Worm (Caenorhabditis elegans): ENCODE results near the gene unc-98.

unc-98 gene

DNA sequence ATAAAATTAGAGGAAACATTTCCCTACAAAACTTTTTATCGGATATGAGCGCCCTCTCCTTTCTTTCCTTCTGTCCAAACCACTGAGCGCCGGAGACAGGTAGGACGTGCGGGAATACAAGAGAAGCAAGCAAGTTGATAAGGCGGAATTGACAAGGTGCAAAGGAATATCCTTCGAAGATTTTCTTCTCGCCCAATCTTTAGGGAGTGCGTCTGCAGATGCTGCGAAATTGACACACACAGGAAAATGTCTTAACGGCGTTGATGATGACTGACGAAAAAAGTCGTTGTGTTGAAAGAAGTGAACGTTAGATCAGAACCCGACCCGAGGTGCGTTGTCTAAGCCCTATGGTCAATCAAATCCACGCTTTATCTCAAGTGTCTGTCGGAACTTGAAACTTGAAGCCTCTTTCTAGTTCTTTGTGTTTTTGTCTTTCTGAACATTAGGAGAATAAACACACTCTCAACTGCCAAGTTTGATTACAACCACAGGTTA is 14.4 kb upstream of the unc-98 start:
- TF ChIP-seq blmp-1 (tag; optimal IDR thresholded peaks at IDR 0.05) = peak; percentile 69
- no peak for TF ChIP-seq hlh-17 (GFP tag; optimal IDR thresholded peaks at IDR 0.05; ENCODE audit: borderline replicate concordance)
- peak in 1 of 6 experiments; percentile 22 for TF ChIP-seq elt-3 (tag; optimal IDR thresholded peaks at IDR 0.05)

DNA sequence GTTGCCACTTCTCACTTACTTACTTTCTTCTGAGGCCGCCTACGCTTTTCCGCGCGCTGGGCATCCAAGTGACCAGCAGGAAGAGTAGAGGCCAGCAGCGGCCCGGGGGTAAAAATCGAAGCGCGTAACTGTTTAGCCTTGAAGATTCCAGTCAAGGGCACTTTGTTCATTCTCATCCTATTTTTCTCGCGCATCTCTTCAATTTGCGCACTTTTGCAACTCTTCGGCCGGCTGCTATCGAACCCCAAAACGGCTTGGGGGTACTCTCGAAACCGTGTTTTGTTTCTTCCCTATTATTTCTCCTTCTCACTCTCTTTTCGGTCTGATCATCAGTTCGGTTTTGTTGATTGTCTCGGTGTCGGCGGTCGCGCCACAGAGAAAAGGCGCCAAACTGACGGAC is 13.2 kb upstream of the unc-98 start:
- TF ChIP-seq elt-2 (tag; optimal IDR thresholded peaks at IDR 0.05) = no peak
- peak; percentile 68 for TF ChIP-seq blmp-1 (tag; optimal IDR thresholded peaks at IDR 0.05)
- peak; percentile 6 for TF ChIP-seq nhr-90 (tag; optimal IDR thresholded peaks at IDR 0.05; ENCODE audit: poor library complexity)
- TF ChIP-seq nhr-71 (tag; optimal IDR thresholded peaks at IDR 0.05) = peak; percentile 56
- TF ChIP-seq xbp-1 (tag; optimal IDR thresholded peaks at IDR 0.05) = no peak
- peak; percentile 2 for TF ChIP-seq skn-1 (tag; optimal IDR thresholded peaks at IDR 0.05)
- peak; percentile 65 for TF ChIP-seq lin-14 (GFP tag; optimal IDR thresholded peaks at IDR 0.05)
- TF ChIP-seq nhr-85 (tag) = peak; percentile 88
- TF ChIP-seq elt-3 (tag; optimal IDR thresholded peaks at IDR 0.05) = peak in 1 of 6 experiments; percentile 12
- peak; percentile 39 for TF ChIP-seq mep-1 (tag; optimal IDR thresholded peaks at IDR 0.05)
- TF ChIP-seq snu-23 (GFP tag; optimal IDR thresholded peaks at IDR 0.05) = peak; percentile 23
- no peak for TF ChIP-seq lir-3 (tag; optimal IDR thresholded peaks at IDR 0.05; ENCODE audit: poor library complexity)
- TF ChIP-seq nhr-20 (tag; optimal IDR thresholded peaks at IDR 0.05) = peak; percentile 54
- TF ChIP-seq swsn-7 (tag; optimal IDR thresholded peaks at IDR 0.05) = no peak
- peak; percentile 6 for TF ChIP-seq nhr-47 (tag; optimal IDR thresholded peaks at IDR 0.05)

DNA sequence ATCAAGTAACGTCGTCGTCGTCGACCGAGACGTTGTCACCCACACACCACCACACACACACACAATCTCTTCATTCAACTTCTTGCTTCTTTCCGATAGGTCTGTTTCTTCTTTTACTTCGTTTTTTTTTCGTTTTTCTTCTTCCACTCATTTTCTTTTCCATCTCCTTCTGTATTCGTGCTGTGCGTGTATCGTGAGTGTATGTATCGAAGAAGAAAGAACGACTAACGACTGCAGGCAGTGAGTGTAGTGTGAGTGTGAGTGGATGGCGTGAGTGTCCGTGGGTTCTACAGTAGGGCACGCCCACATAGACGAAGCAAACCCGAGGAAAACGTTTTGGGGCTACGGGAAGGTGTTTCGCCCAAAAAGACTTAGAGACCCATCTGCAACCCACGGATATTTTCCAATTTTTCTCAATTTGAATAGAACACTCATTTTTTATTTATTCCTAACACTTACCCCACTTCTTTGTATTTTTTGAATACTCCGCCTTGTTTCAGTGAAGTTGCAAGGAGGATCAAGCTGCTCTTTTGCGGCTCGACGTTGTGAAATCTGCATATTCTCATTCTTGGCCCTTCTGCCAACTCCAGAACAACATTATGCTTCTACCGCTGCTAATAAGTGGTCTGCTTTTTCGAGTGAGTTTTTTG is 12.3 kb upstream of the unc-98 start, which contains the start of gene adt-2:
adt-2 (plus strand) TSS at position 600 of the 650 bp plus-strand sequence.
- TF ChIP-seq fkh-8 (tag; optimal IDR thresholded peaks at IDR 0.05) (no peak), nhr-90 (tag; optimal IDR thresholded peaks at IDR 0.05; ENCODE audit: poor library complexity) (peak; percentile 32), lir-3 (tag; optimal IDR thresholded peaks at IDR 0.05; ENCODE audit: poor library complexity) (no peak), elt-2 (tag; optimal IDR thresholded peaks at IDR 0.05) (no peak), dsc-1 (tag; optimal IDR thresholded peaks at IDR 0.05) (no peak), isw-1 (GFP tag; IDR thresholded peaks at IDR 0.05) (no peak), pqm-1 (tag; optimal IDR thresholded peaks at IDR 0.05) (no peak), ceh-82 (tag; optimal IDR thresholded peaks at IDR 0.05) (no peak), lin-35 (GFP tag; optimal IDR thresholded peaks at IDR 0.05) (peak in 1 of 2 experiments; percentile 51), jun-1 (tag; optimal IDR thresholded peaks at IDR 0.05) (no peak), nhr-20 (tag; optimal IDR thresholded peaks at IDR 0.05) (peak; percentile 43), unc-130 (tag; optimal IDR thresholded peaks at IDR 0.05) (no peak), efl-3 (GFP tag; optimal IDR thresholded peaks at IDR 0.05) (no peak), hlh-17 (GFP tag; optimal IDR thresholded peaks at IDR 0.05; ENCODE audit: borderline replicate concordance) (no peak), efl-1 (optimal IDR thresholded peaks at IDR 0.05) (no peak), efl-1 (GFP tag; optimal IDR thresholded peaks at IDR 0.05 in 1 of 2) (peak in 1 of 2 experiments; percentile 42), snu-23 (GFP tag; optimal IDR thresholded peaks at IDR 0.05) (peak; percentile 69), nhr-28 (tag; optimal IDR thresholded peaks at IDR 0.05) (no peak), vab-15 (tag; optimal IDR thresholded peaks at IDR 0.05) (no peak), Y116A8C.19 (tag; optimal IDR thresholded peaks at IDR 0.05; ENCODE audit: borderline replicate concordance) (no peak), nhr-77 (tag; optimal IDR thresholded peaks at IDR 0.05) (no peak), ces-1 (GFP tag; optimal IDR thresholded peaks at IDR 0.05) (no peak), pax-3 (tag; optimal IDR thresholded peaks at IDR 0.05) (no peak), sox-4 (tag; optimal IDR thresholded peaks at IDR 0.05) (no peak), unc-98 (GFP tag; IDR thresholded peaks at IDR 0.05) (no peak), nhr-71 (tag; optimal IDR thresholded peaks at IDR 0.05) (peak; percentile 31), lin-39 (tag; optimal IDR thresholded peaks at IDR 0.05) (no peak), ceh-63 (GFP tag; optimal IDR thresholded peaks at IDR 0.05) (no peak), elt-3 (tag; optimal IDR thresholded peaks at IDR 0.05) (peak in 5 of 6 experiments; percentile 6 to 74 (median 54)), hpl-2 (GFP tag; optimal IDR thresholded peaks at IDR 0.05) (no peak), swsn-7 (tag; optimal IDR thresholded peaks at IDR 0.05) (no peak), pag-3 (tag; optimal IDR thresholded peaks at IDR 0.05; ENCODE audit: borderline replicate concordance, insufficient read depth) (no peak), rnt-1 (tag; optimal IDR thresholded peaks at IDR 0.05) (no peak), lin-15B (tag; optimal IDR thresholded peaks at IDR 0.05) (no peak), tbx-2 (tag; optimal IDR thresholded peaks at IDR 0.05) (peak; percentile 19), unc-30 (tag; optimal IDR thresholded peaks at IDR 0.05) (no peak), tlp-1 (tag; optimal IDR thresholded peaks at IDR 0.05) (no peak), egl-27 (tag; optimal IDR thresholded peaks at IDR 0.05) (no peak)

Measured in whole organism, L1 larva.